Worm (Caenorhabditis elegans): ENCODE measurements around the gene E02H4.7.

E02H4.7 gene

ce11 chrX:14292632-14293031 lies 36.6 kb downstream of the E02H4.7 start:
- TF ChIP-seq dao-5 (tag; optimal IDR thresholded peaks at IDR 0.05), result no peak
- TF ChIP-seq him-1 (tag; optimal IDR thresholded peaks at IDR 0.05), result no peak
- TF ChIP-seq W03F9.2 (tag; optimal IDR thresholded peaks at IDR 0.05), result no peak

DNA sequence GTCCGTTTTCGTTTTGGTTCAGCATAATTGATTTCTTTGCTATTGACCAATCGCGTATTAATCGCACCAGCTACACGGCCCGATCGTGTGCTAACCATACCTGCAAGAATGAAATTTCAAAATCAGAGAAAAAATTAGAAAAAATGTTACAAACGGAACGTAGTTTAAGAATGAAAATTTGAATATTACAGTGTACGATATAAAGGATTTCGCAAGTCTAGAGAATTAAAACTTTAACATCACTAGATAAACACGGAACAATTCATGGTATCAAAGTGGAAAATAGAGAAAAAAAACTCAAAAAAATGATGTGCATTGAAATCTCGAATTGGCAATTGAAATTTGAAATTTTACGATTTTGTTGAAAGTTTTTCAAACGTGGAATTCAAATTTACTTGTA lies 40.5 kb downstream of the E02H4.7 start, which contains the start of gene madd-3:
Gene madd-3 (minus strand): TSS at position 101 of the 400 bp plus-strand sequence.
- no peak for TF ChIP-seq dao-5 (tag; optimal IDR thresholded peaks at IDR 0.05)
- no peak for TF ChIP-seq W03F9.2 (tag; optimal IDR thresholded peaks at IDR 0.05)
- no peak for TF ChIP-seq him-1 (tag; optimal IDR thresholded peaks at IDR 0.05)

DNA sequence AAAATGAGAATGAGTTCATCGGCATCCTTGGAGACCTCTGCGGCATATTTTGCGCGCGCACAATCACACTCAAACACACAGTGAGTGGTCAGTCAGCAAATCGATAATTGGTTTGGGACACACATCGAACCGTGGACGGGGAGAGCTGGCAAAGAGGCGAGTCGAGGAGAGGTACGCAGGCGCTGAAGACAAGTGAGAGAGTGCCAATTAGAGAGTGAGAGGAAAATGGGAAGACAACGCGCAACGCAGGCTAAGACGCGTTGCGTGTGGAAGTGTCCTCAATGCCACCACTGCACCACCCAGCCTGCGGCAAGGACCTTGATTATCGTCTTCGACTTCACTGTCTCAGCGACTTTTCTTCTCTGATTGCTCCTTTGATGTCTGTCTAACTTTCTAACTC lies 41.1 kb downstream of the E02H4.7 start:
- TF ChIP-seq him-1 (tag; optimal IDR thresholded peaks at IDR 0.05), result peak; percentile 48
- no peak for TF ChIP-seq dao-5 (tag; optimal IDR thresholded peaks at IDR 0.05)
- no peak for TF ChIP-seq W03F9.2 (tag; optimal IDR thresholded peaks at IDR 0.05)

DNA sequence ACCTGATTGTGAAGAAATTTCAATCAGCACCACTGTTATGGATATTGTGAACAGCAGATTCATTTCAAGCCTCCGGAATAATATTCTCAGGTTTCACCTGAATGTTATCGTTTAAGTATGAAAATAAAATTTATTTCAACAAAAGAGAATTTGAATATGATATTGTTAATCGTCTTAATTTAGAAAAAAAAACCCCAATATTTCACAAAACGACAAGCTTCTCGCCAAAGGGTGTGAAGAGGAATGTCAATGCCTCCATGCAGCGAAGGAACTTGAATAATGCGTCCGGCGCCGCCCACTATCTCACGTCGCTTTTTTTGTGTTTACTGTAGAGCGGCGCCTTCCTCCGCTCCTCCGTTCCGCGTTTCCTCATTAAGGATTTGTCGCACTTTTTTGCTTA lies 47.0 kb downstream of the E02H4.7 start, which contains the start of gene C11H1.5:
Gene C11H1.5 (minus strand): TSS at position 101 of the 400 bp plus-strand sequence.
- no peak for TF ChIP-seq W03F9.2 (tag; optimal IDR thresholded peaks at IDR 0.05)
- no peak for TF ChIP-seq dao-5 (tag; optimal IDR thresholded peaks at IDR 0.05)
- no peak for TF ChIP-seq him-1 (tag; optimal IDR thresholded peaks at IDR 0.05)

All from whole organism, L4/young adult.